Fruit fly (Drosophila melanogaster): ENCODE measurements around the gene ebd1.

DNA sequence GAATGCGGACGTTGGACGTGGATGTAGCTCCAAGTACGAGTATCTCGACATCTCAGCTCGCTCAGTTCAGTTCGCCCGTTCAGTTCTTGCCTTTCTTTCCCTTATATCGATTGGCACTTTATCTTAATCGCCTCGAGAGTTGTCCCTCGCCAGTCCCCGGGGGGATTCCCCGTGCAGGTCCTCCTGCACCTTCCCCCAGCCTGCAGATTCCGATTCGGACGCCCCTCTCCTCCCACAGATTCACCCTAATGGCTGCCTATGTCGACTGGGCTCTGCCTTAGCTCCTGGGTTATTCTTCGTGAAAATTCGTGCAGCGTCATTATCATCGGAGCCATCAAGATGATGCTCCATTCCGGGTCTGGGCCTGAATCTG, 11.7 kb upstream of the ebd1 start:
- TF ChIP-seq CG32264 (GFP tag; optimal IDR thresholded peaks at IDR 0.05), result no peak
- TF ChIP-seq Dfd (GFP tag; optimal IDR thresholded peaks at IDR 0.05), result no peak
